Worm (Caenorhabditis elegans): ENCODE measurements around the gene H14A12.5.
"Not testable (repeated sequence)": the region's sequence is repeated elsewhere in the genome, so short reads cannot be mapped to it uniquely, and the experiment has no call there.

Gene H14A12.5

DNA sequence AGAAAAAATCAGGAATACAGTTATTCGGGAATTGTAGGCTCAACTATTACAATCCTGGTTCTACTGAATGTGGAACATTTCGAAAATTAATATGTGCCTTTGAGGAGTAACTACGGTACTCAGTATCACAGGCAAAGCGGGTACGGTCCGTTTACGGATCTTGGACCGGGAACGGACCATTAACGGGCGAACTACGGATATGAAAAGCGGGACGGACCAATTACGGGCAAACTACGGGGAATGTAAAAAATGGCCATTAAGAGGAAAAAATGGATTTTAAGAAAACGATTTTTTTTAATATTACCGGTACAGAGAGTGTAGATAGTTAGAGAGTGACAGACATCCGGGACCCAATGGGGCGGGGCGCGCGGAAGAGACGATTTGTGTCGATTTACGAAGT is at the start of gene H14A12.5:
Gene H14A12.5, minus strand, starts transcription at position 101 of the 400 bp plus-strand sequence.
- not testable (repeated sequence) for TF ChIP-seq mep-1 (tag; optimal IDR thresholded peaks at IDR 0.05); unc-62 (GFP tag; optimal IDR thresholded peaks at IDR 0.05); ceh-43 (GFP tag; optimal IDR thresholded peaks at IDR 0.05)

DNA sequence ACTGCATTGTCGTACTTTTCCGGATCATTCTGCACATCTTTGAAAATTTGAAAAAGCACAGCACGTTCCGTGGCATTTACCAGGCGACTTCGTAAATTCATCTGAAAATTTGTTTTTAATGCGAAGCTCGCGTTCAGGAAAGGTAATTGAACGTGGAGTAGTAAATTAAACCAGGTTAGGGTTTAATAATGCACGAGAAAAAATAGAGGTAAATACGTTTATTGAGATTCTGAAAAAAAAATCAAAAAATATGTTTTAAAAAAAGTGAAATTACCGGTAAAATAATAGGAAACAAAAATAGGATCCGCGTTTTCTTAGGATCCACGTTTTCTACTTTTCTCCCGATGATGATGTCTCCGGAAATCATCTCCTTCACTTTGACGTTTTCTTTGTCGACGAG is 49.5 kb upstream of the H14A12.5 start, which contains the start of gene clk-2:
Gene clk-2, minus strand, starts transcription at position 101 of the 400 bp plus-strand sequence.
- TF ChIP-seq mab-5 (tag; optimal IDR thresholded peaks at IDR 0.05) (no peak), blmp-1 (tag; optimal IDR thresholded peaks at IDR 0.05) (no peak), ham-2 (GFP tag; optimal IDR thresholded peaks at IDR 0.05) (no peak), M03D4.4 (tag; optimal IDR thresholded peaks at IDR 0.05) (no peak), mep-1 (tag; optimal IDR thresholded peaks at IDR 0.05) (no peak), cnd-1 (tag; optimal IDR thresholded peaks at IDR 0.05) (no peak), nhr-2 (tag; optimal IDR thresholded peaks at IDR 0.05) (no peak), mls-2 (tag; optimal IDR thresholded peaks at IDR 0.05) (no peak), nhr-237 (tag; optimal IDR thresholded peaks at IDR 0.05) (no peak), lsy-2 (tag; optimal IDR thresholded peaks at IDR 0.05) (no peak), snpc-4 (tag; optimal IDR thresholded peaks at IDR 0.05) (no peak)

DNA sequence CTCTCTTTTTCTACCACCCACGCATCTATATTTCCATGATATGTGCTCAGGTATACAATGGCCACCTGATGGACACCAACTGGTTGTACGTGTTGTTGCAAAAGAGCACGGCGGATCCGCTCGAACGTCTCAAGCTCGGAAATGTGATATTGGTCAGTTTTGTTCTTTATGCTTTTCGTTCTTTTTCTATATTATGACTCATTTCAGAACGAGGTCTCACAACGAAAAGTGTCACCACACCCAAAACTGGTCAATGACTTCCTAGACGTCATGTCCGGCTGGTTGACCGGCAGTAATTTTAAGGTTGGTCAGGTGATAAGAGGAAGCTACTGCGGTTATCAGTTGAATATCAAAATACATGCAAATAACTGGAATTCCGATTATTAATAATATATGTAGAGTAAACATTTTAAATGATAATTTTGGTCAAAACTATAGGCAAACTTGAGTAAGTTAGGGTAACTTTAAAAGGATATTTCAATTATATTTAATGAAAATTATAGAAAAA is 39.3 kb upstream of the H14A12.5 start, which contains the start of gene cls-1:
Gene cls-1, plus strand, starts transcription at position 51 of the 508 bp plus-strand sequence.
- TF ChIP-seq sem-2 (GFP tag; optimal IDR thresholded peaks at IDR 0.05) (no peak), unc-39 (tag; optimal IDR thresholded peaks at IDR 0.05) (no peak), mab-5 (tag; optimal IDR thresholded peaks at IDR 0.05) (no peak), nhr-237 (tag; optimal IDR thresholded peaks at IDR 0.05) (no peak), unc-120 (tag; optimal IDR thresholded peaks at IDR 0.05; ENCODE audit: poor library complexity, severe bottlenecking) (no peak), ham-2 (GFP tag; optimal IDR thresholded peaks at IDR 0.05) (no peak), M03D4.4 (tag; optimal IDR thresholded peaks at IDR 0.05) (no peak), drap-1 (GFP tag; optimal IDR thresholded peaks at IDR 0.05) (no peak), cnd-1 (tag; optimal IDR thresholded peaks at IDR 0.05) (no peak), ceh-43 (GFP tag; optimal IDR thresholded peaks at IDR 0.05) (no peak), ceh-39 (tag; optimal IDR thresholded peaks at IDR 0.05) (no peak), nhr-28 (tag; optimal IDR thresholded peaks at IDR 0.05) (no peak), lin-13 (tag; optimal IDR thresholded peaks at IDR 0.05) (no peak), lin-32 (GFP tag; optimal IDR thresholded peaks at IDR 0.05) (no peak), ces-1 (GFP tag; optimal IDR thresholded peaks at IDR 0.05) (no peak), zip-8 (tag; optimal IDR thresholded peaks at IDR 0.05) (no peak), hlh-1 (tag; optimal IDR thresholded peaks at IDR 0.05) (no peak), bed-3 (GFP tag; optimal IDR thresholded peaks at IDR 0.05) (no peak), tbx-8 (GFP tag; optimal IDR thresholded peaks at IDR 0.05) (no peak)

DNA sequence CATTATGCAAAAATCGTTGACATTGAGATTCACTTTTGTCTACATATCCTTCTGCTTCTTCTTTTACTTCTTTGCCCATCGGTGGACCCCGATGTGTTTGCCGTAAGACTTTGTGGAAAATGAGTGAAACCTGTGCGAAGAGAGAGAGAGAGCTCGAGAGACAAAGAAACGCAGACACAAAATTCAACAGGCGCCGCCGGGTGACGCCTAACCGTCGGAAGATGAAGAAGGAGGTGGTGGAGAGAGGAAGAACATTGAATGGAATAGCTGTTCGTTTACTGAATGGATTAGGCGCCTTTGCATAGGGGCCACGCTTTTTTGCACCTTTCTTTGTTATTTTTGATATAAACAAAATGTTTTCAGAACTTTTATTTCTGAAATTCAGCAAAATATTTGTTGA is 38.1 kb upstream of the H14A12.5 start:
- TF ChIP-seq lin-32 (GFP tag; optimal IDR thresholded peaks at IDR 0.05) = no peak
- peak; percentile 34 for TF ChIP-seq hlh-1 (tag; optimal IDR thresholded peaks at IDR 0.05)

DNA sequence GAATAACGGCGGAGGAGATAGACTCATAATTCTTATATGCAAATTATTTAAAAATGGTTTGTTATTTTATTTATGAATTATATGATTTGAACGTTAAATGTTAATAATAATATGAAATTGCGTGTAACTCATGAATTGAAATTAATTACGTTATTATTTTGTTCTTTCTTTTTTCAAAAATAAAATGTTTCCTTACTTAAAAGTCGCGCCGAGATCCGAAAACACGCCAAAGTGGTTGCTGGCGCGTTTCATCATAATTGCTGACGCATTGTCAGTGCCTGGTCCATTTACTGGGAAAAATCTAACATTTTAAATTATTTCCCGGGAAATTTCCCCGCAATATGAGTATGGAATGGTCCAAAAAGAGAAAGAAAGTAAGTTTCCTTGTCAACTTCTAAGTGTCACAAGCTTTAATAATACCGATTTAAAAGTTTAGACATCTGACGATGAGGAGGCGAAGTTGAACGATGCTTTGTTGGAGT is 30.6 kb upstream of the H14A12.5 start, which contains the start of the genes C07H6.9 and sap-140:
Gene C07H6.9, minus strand, starts transcription at position 51 of the 482 bp plus-strand sequence.
Gene sap-140, plus strand, starts transcription at position 318 of the 482 bp plus-strand sequence.
- no peak for TF ChIP-seq lin-32 (GFP tag; optimal IDR thresholded peaks at IDR 0.05)
- TF ChIP-seq ztf-11 (tag; optimal IDR thresholded peaks at IDR 0.05) = no peak
- TF ChIP-seq nhr-237 (tag; optimal IDR thresholded peaks at IDR 0.05) = peak; percentile 25
- TF ChIP-seq zip-8 (tag; optimal IDR thresholded peaks at IDR 0.05) = no peak
- TF ChIP-seq nhr-12 (tag; optimal IDR thresholded peaks at IDR 0.05) = no peak
- TF ChIP-seq cnd-1 (tag; optimal IDR thresholded peaks at IDR 0.05) = no peak
- TF ChIP-seq bed-3 (GFP tag; optimal IDR thresholded peaks at IDR 0.05) = no peak
- peak; percentile 68 for TF ChIP-seq ces-1 (GFP tag; optimal IDR thresholded peaks at IDR 0.05)
- no peak for TF ChIP-seq ceh-39 (tag; optimal IDR thresholded peaks at IDR 0.05)
- no peak for TF ChIP-seq unc-62 (GFP tag; optimal IDR thresholded peaks at IDR 0.05)
- no peak for TF ChIP-seq blmp-1 (tag; optimal IDR thresholded peaks at IDR 0.05)
- TF ChIP-seq mab-5 (tag; optimal IDR thresholded peaks at IDR 0.05) = no peak
- peak; percentile 64 for TF ChIP-seq pha-4 (tag; optimal IDR thresholded peaks at IDR 0.05)
- no peak for TF ChIP-seq flh-1 (GFP tag; optimal IDR thresholded peaks at IDR 0.05)
- no peak for TF ChIP-seq ham-2 (GFP tag; optimal IDR thresholded peaks at IDR 0.05)
- no peak for TF ChIP-seq unc-39 (tag; optimal IDR thresholded peaks at IDR 0.05)
- TF ChIP-seq M03D4.4 (tag; optimal IDR thresholded peaks at IDR 0.05) = no peak
- TF ChIP-seq lin-13 (tag; optimal IDR thresholded peaks at IDR 0.05) = peak; percentile 88
- TF ChIP-seq sem-2 (GFP tag; optimal IDR thresholded peaks at IDR 0.05) = no peak
- TF ChIP-seq sptf-1 (tag; optimal IDR thresholded peaks at IDR 0.05) = no peak
- no peak for TF ChIP-seq unc-120 (tag; optimal IDR thresholded peaks at IDR 0.05; ENCODE audit: poor library complexity, severe bottlenecking)
- no peak for TF ChIP-seq ceh-83 (GFP tag; optimal IDR thresholded peaks at IDR 0.05)
- TF ChIP-seq nhr-28 (tag; optimal IDR thresholded peaks at IDR 0.05) = no peak
- no peak for TF ChIP-seq drap-1 (GFP tag; optimal IDR thresholded peaks at IDR 0.05)
- TF ChIP-seq snpc-4 (tag; optimal IDR thresholded peaks at IDR 0.05) = no peak
- peak; percentile 70 for TF ChIP-seq lsy-2 (tag; optimal IDR thresholded peaks at IDR 0.05)
- TF ChIP-seq ceh-43 (GFP tag; optimal IDR thresholded peaks at IDR 0.05) = peak; percentile 20
- TF ChIP-seq nhr-2 (tag; optimal IDR thresholded peaks at IDR 0.05) = no peak
- TF ChIP-seq mep-1 (tag; optimal IDR thresholded peaks at IDR 0.05) = peak; percentile 79
- TF ChIP-seq nhr-76 (tag; optimal IDR thresholded peaks at IDR 0.05) = no peak
- TF ChIP-seq elt-3 (tag; optimal IDR thresholded peaks at IDR 0.05) = no peak
